Worm (Caenorhabditis elegans) whole organism, late embryonic: ENCODE results near the gene R03G8.6.

Source experiments
- F13H6.1 ChIP-seq: sonication (generic microtip); optimal IDR thresholded peaks from 2 replicates; lab custom pipeline; 2016; ENCODE audit warnings: missing genetic modification characterization, missing compliant biosample characterization
- ama-1 ChIP-seq: fragments of 150-350 bp; optimal IDR thresholded peaks from 2 replicates; lab custom pipeline; 2014
- ceh-24 ChIP-seq: sonication (generic microtip); optimal IDR thresholded peaks from 2 replicates; lab custom pipeline; 2016; ENCODE audit warnings: mild to moderate bottlenecking, missing genetic modification characterization, missing compliant biosample characterization
- ets-4 ChIP-seq: sonication (generic microtip); optimal IDR thresholded peaks from 2 replicates; lab custom pipeline; 2016; ENCODE audit warnings: missing genetic modification characterization, missing compliant biosample characterization
- eyg-1 ChIP-seq: sonication (generic microtip); optimal IDR thresholded peaks from 2 replicates; lab custom pipeline; 2016; ENCODE audit warnings: missing genotype, missing genetic modification characterization, missing compliant biosample characterization
- fkh-10 ChIP-seq: fragments of 150-350 bp; optimal IDR thresholded peaks from 2 replicates; lab custom pipeline; 2014; ENCODE audit warnings: missing biosample characterization, missing genetic modification reagents, missing genetic modification characterization
- fkh-6 ChIP-seq: sonication (generic microtip); optimal IDR thresholded peaks from 2 replicates; lab custom pipeline; 2016; ENCODE audit warnings: missing genetic modification characterization, missing compliant biosample characterization
- pag-3 ChIP-seq: sonication (generic microtip); optimal IDR thresholded peaks from 2 replicates; lab custom pipeline; 2016; ENCODE audit warnings: missing compliant biosample characterization, missing genetic modification characterization, borderline replicate concordance
- pros-1 ChIP-seq: fragments of 150-350 bp; optimal IDR thresholded peaks from 2 replicates; lab custom pipeline; 2014; ENCODE audit warnings: missing biosample characterization, missing genetic modification reagents, missing genetic modification characterization
- ref-2 ChIP-seq: sonication (generic microtip); optimal IDR thresholded peaks from 2 replicates; lab custom pipeline; 2016; ENCODE audit warnings: missing genetic modification characterization, missing compliant biosample characterization
- syd-9 ChIP-seq: sonication (generic microtip); optimal IDR thresholded peaks from 2 replicates; lab custom pipeline; 2016; ENCODE audit warnings: mild to moderate bottlenecking, missing genetic modification characterization, moderate library complexity, missing compliant biosample characterization

ce11 chrX:13147105-13147504 is 46.8 kb upstream of the R03G8.6 start:
- no peak for TF ChIP-seq ref-2 (tag; lab: Kevin White, UChicago)
- TF ChIP-seq ceh-24 (tag; lab: Kevin White, UChicago): no peak
- TF ChIP-seq ama-1: no peak
- TF ChIP-seq pros-1 (tag; lab: Kevin White, UChicago): no peak
- TF ChIP-seq pag-3 (tag; lab: Kevin White, UChicago): no peak
- no peak for TF ChIP-seq F13H6.1 (tag; lab: Kevin White, UChicago)
- TF ChIP-seq fkh-6 (tag; lab: Kevin White, UChicago): no peak
- TF ChIP-seq ets-4 (tag; lab: Kevin White, UChicago): no peak
- no peak for TF ChIP-seq fkh-10 (GFP tag; lab: Kevin White, UChicago)
- TF ChIP-seq syd-9 (tag; lab: Kevin White, UChicago): no peak
- TF ChIP-seq eyg-1 (tag; lab: Kevin White, UChicago): no peak
